Fruit fly (Drosophila melanogaster) whole organism, embryonic: ENCODE measurements around the gene CheB98a.

ENCODE experiments used
- Abd-B ChIP-seq: fragments of 200-800 bp; sonication (Bioruptor generic); optimal IDR thresholded peaks from 2 replicates; lab custom pipeline; 2018; ENCODE audit warnings: missing biosample characterization, mild to moderate bottlenecking, missing genetic modification characterization, moderate library complexity
- Atf6 ChIP-seq: fragments of 200-800 bp; sonication (Bioruptor generic); IDR thresholded peaks from 2 replicates; pipeline ENCODE4 v1.3.6; 2022; ENCODE audit warnings: missing biosample characterization, missing genetic modification characterization
- BtbVII ChIP-seq: fragments of 200-800 bp; sonication (Bioruptor generic); optimal IDR thresholded peaks from 3 replicates; lab custom pipeline; 2017; ENCODE audit warnings: missing biosample characterization, mild to moderate bottlenecking, missing genetic modification characterization
- CG10209 ChIP-seq: fragments of 200-800 bp; sonication (Bioruptor generic); optimal IDR thresholded peaks from 3 replicates; lab custom pipeline; 2017; ENCODE audit warnings: missing biosample characterization, mild to moderate bottlenecking, missing genetic modification characterization, missing genetic modification reagents
- CG1024 ChIP-seq: fragments of 200-800 bp; sonication (Bioruptor generic); IDR thresholded peaks from 2 replicates; pipeline ENCODE4 v1.3.6; 2022; ENCODE audit warnings: missing biosample characterization, missing genetic modification characterization
- CG10274 ChIP-seq: fragments of 200-800 bp; sonication (Bioruptor generic); optimal IDR thresholded peaks from 3 replicates; lab custom pipeline; 2017; ENCODE audit warnings: missing biosample characterization, mild to moderate bottlenecking, missing genetic modification characterization
- CG10321 ChIP-seq: fragments of 200-800 bp; sonication (Bioruptor generic); IDR thresholded peaks from 2 replicates; pipeline ENCODE4 v1.3.6; 2022; ENCODE audit warnings: missing biosample characterization, missing genetic modification characterization
- CG10431 ChIP-seq: fragments of 200-800 bp; sonication (Bioruptor generic); optimal IDR thresholded peaks from 3 replicates; lab custom pipeline; 2018; ENCODE audit warnings: missing biosample characterization, mild to moderate bottlenecking, missing genetic modification characterization
- CG14860 ChIP-seq: fragments of 200-800 bp; sonication (Bioruptor generic); IDR thresholded peaks from 3 replicates; pipeline ENCODE4 v1.3.6; 2022; ENCODE audit warnings: missing biosample characterization, missing genetic modification characterization; ENCODE audit not compliant: partially characterized antibody
- CG1602 ChIP-seq: fragments of 200-800 bp; sonication (Bioruptor generic); optimal IDR thresholded peaks from 3 replicates; lab custom pipeline; 2016; ENCODE audit warnings: missing biosample characterization, missing genetic modification characterization
- CG18599 ChIP-seq: fragments of 200-800 bp; sonication (Bioruptor generic); optimal IDR thresholded peaks from 3 replicates; lab custom pipeline; 2017; ENCODE audit warnings: missing biosample characterization, missing genetic modification characterization, mild to moderate bottlenecking, moderate library complexity, missing genetic modification reagents
- CG2199 ChIP-seq: fragments of 200-800 bp; sonication (Bioruptor generic); IDR thresholded peaks from 3 replicates; pipeline ENCODE4 v1.3.6; 2022; ENCODE audit warnings: missing biosample characterization, missing genetic modification characterization
- CG2202 ChIP-seq: fragments of 200-800 bp; sonication (Bioruptor generic); optimal IDR thresholded peaks from 2 replicates; lab custom pipeline; 2018; ENCODE audit warnings: missing biosample characterization, mild to moderate bottlenecking, missing genetic modification characterization
- CG31365 ChIP-seq: fragments of 200-800 bp; sonication (Bioruptor generic); optimal IDR thresholded peaks from 2 replicates; lab custom pipeline; 2018; ENCODE audit warnings: missing biosample characterization, mild to moderate bottlenecking, missing genetic modification characterization
- CG3407 ChIP-seq: fragments of 200-800 bp; sonication (Bioruptor generic); optimal IDR thresholded peaks from 2 replicates; lab custom pipeline; 2018; ENCODE audit warnings: missing biosample characterization, mild to moderate bottlenecking, missing genetic modification characterization
- CG34224 ChIP-seq: fragments of 200-800 bp; sonication (Bioruptor generic); IDR thresholded peaks from 3 replicates; pipeline ENCODE4 v1.3.6; 2022; ENCODE audit warnings: missing biosample characterization, missing genetic modification characterization; ENCODE audit not compliant: partially characterized antibody
- CG3726 ChIP-seq: fragments of 200-800 bp; sonication (Bioruptor generic); IDR thresholded peaks from 3 replicates; pipeline ENCODE4, ENCODE4 v1.3.6; 2022; ENCODE audit warnings: missing biosample characterization, missing genetic modification characterization
- CG7786 ChIP-seq: fragments of 200-800 bp; sonication (Bioruptor generic); optimal IDR thresholded peaks from 2 replicates; lab custom pipeline; 2016; ENCODE audit warnings: missing biosample characterization, missing genetic modification characterization
- CHES-1-like ChIP-seq: fragments of 200-800 bp; sonication (Bioruptor generic); optimal IDR thresholded peaks from 2 replicates; lab custom pipeline; 2016; ENCODE audit warnings: missing biosample characterization, missing genetic modification characterization
- D19A ChIP-seq: fragments of 200-800 bp; optimal IDR thresholded peaks from 3 replicates; lab custom pipeline; 2019; ENCODE audit warnings: missing biosample characterization, mild to moderate bottlenecking, missing genetic modification characterization, moderate library complexity
- D19B ChIP-seq: fragments of 200-800 bp; sonication (Bioruptor generic); optimal IDR thresholded peaks from 2 replicates; lab custom pipeline; 2017; ENCODE audit warnings: missing biosample characterization, mild to moderate bottlenecking, missing genetic modification characterization
- HLHmδ ChIP-seq: fragments of 200-800 bp; sonication (Bioruptor generic); optimal IDR thresholded peaks from 2 replicates; lab custom pipeline; 2018; ENCODE audit warnings: missing biosample characterization, mild to moderate bottlenecking, missing genetic modification characterization, moderate library complexity
- HmgD ChIP-seq: fragments of 200-800 bp; sonication (Bioruptor generic); optimal IDR thresholded peaks from 3 replicates; lab custom pipeline; 2016; ENCODE audit warnings: missing biosample characterization, missing genetic modification characterization
- HmgZ ChIP-seq: fragments of 200-800 bp; sonication (Bioruptor generic); optimal IDR thresholded peaks from 2 replicates; lab custom pipeline; 2018; ENCODE audit warnings: missing biosample characterization, mild to moderate bottlenecking, missing genetic modification characterization
- Hr39 ChIP-seq: fragments of >200 bp; optimal IDR thresholded peaks from 2 replicates; lab custom pipeline; 2017
- Kr ChIP-seq: fragments of 200-800 bp; sonication (Bioruptor generic); optimal IDR thresholded peaks from 2 replicates; lab custom pipeline; 2017; ENCODE audit warnings: missing biosample characterization, mild to moderate bottlenecking, missing genetic modification characterization
- Lpt ChIP-seq: fragments of >200 bp; optimal IDR thresholded peaks from 2 replicates; lab custom pipeline; 2018; ENCODE audit warnings: missing biosample characterization, missing genetic modification characterization
- NK7.1 ChIP-seq: fragments of 200-800 bp; sonication (Bioruptor generic); optimal IDR thresholded peaks from 3 replicates; lab custom pipeline; 2016; ENCODE audit warnings: missing biosample characterization, missing genetic modification characterization
- NfI ChIP-seq: fragments of 200-800 bp; sonication (Bioruptor generic); optimal IDR thresholded peaks from 3 replicates; lab custom pipeline; 2018; ENCODE audit warnings: missing biosample characterization, mild to moderate bottlenecking, missing genetic modification characterization, moderate library complexity
- Stat92E ChIP-seq, 3 experiments: fragments of >200 bp in 2 of 3; fragments of 200-800 bp in 1 of 3; sonication (Bioruptor generic) in 1 of 3; optimal IDR thresholded peaks; 2 replicates each; lab custom pipeline; 2017 to 2019; ENCODE audit warnings: missing biosample characterization in 3 of 3, missing genetic modification characterization in 3 of 3, mild to moderate bottlenecking in 1 of 3, moderate library complexity in 1 of 3
- Vsx1 ChIP-seq: fragments of 200-800 bp; sonication (Bioruptor generic); optimal IDR thresholded peaks from 2 replicates; lab custom pipeline; 2017; ENCODE audit warnings: missing biosample characterization, mild to moderate bottlenecking, missing genetic modification characterization, missing genetic modification reagents
- ab ChIP-seq: fragments of 200-800 bp; sonication (Bioruptor generic); optimal IDR thresholded peaks from 2 replicates; lab custom pipeline; 2016; ENCODE audit warnings: missing biosample characterization, missing genetic modification characterization
- bigmax ChIP-seq: fragments of 200-800 bp; sonication (Bioruptor generic); optimal IDR thresholded peaks from 2 replicates; lab custom pipeline; 2018; ENCODE audit warnings: missing biosample characterization, mild to moderate bottlenecking, missing genetic modification characterization
- bowl ChIP-seq: fragments of 200-800 bp; sonication (Bioruptor generic); IDR thresholded peaks from 2 replicates; pipeline ENCODE4 v1.3.6; 2022; ENCODE audit warnings: missing biosample characterization, missing genetic modification characterization
- cas ChIP-seq: fragments of 200-800 bp; sonication (Bioruptor generic); IDR thresholded peaks from 2 replicates; pipeline ENCODE4 v1.3.6; 2022; ENCODE audit warnings: missing biosample characterization, missing genetic modification characterization
- chm ChIP-seq: fragments of 200-800 bp; sonication (Bioruptor generic); IDR thresholded peaks from 2 replicates; pipeline ENCODE4 v1.3.6; 2022; ENCODE audit warnings: missing biosample characterization, missing genetic modification characterization
- eyg ChIP-seq: fragments of 200-800 bp; sonication (Bioruptor generic); optimal IDR thresholded peaks from 3 replicates; lab custom pipeline; 2016; ENCODE audit warnings: missing biosample characterization, missing genetic modification characterization
- grau ChIP-seq: fragments of 200-800 bp; optimal IDR thresholded peaks from 3 replicates; lab custom pipeline; 2019; ENCODE audit warnings: missing biosample characterization, mild to moderate bottlenecking, missing genetic modification characterization, moderate library complexity
- grn ChIP-seq: fragments of 200-800 bp; sonication (Bioruptor generic); optimal IDR thresholded peaks from 3 replicates; lab custom pipeline; 2017; ENCODE audit warnings: missing biosample characterization, missing genetic modification characterization
- gsb ChIP-seq: fragments of 200-800 bp; sonication (Bioruptor generic); IDR thresholded peaks from 2 replicates; pipeline ENCODE4 v1.3.6; 2022; ENCODE audit warnings: missing biosample characterization, missing genetic modification characterization
- hkb ChIP-seq, 2 experiments: fragments of 200-800 bp in 1 of 2; fragments of >200 bp in 1 of 2; sonication (Bioruptor generic) in 1 of 2; IDR thresholded peaks in 1 of 2; optimal IDR thresholded peaks in 1 of 2; 2 replicates each; pipeline versions ENCODE4 v1.3.6 to Lab custom; 2017 to 2022; ENCODE audit warnings: missing biosample characterization in 1 of 2, missing genetic modification characterization in 1 of 2
- jigr1 ChIP-seq: fragments of 200-800 bp; sonication (Bioruptor generic); IDR thresholded peaks from 3 replicates; pipeline ENCODE4 v1.3.6; 2022; ENCODE audit warnings: missing biosample characterization, missing genetic modification characterization
- kni ChIP-seq: fragments of 200-800 bp; sonication (Bioruptor generic); optimal IDR thresholded peaks from 3 replicates; lab custom pipeline; 2017; ENCODE audit warnings: mild to moderate bottlenecking, missing biosample characterization, missing genetic modification reagents, missing genetic modification characterization
- maf-S ChIP-seq: fragments of 200-800 bp; sonication (Bioruptor generic); optimal IDR thresholded peaks from 2 replicates; lab custom pipeline; 2016; ENCODE audit warnings: missing biosample characterization, missing genetic modification characterization
- nau ChIP-seq: fragments of 200-800 bp; sonication (Bioruptor generic); optimal IDR thresholded peaks from 3 replicates; lab custom pipeline; 2017; ENCODE audit warnings: missing biosample characterization, mild to moderate bottlenecking, missing genetic modification characterization, missing genetic modification reagents
- oc ChIP-seq: fragments of 200-800 bp; sonication (Bioruptor generic); optimal IDR thresholded peaks from 2 replicates; lab custom pipeline; 2018; ENCODE audit warnings: missing biosample characterization, mild to moderate bottlenecking, missing genetic modification characterization, moderate library complexity
- p53 ChIP-seq: fragments of 200-800 bp; sonication (Bioruptor generic); optimal IDR thresholded peaks from 2 replicates; lab custom pipeline; 2016; ENCODE audit warnings: missing biosample characterization, missing genetic modification characterization
- ttk ChIP-seq: fragments of 200-800 bp; sonication (Bioruptor generic); IDR thresholded peaks from 2 replicates; pipeline ENCODE4 v2.1.2; 2022; ENCODE audit warnings: missing biosample characterization, missing genetic modification characterization
- zfh2 ChIP-seq: fragments of 200-800 bp; sonication (Bioruptor generic); optimal IDR thresholded peaks from 2 replicates; lab custom pipeline; 2016; ENCODE audit warnings: missing biosample characterization, missing genetic modification characterization

Gene CheB98a

dm6 chr3R:28819555-28820305, 13.2 kb downstream of the CheB98a start, which contains the start of the genes CG1523 and CG1647 (continued):
- TF ChIP-seq grn (no peak), Kr (GFP tag; lab: Kevin White, UChicago) (no peak), CG1024 (no peak), D19A (tag; lab: Kevin White, UChicago) (no peak), CG14860 (GFP tag; lab: Robert Waterston, UW) (no peak), nau (GFP tag; lab: Kevin White, UChicago) (no peak), NK7.1 (GFP tag; lab: Kevin White, UChicago) (no peak), ab (no peak), CG7786 (GFP tag; lab: Kevin White, UChicago) (peak; percentile 48), CG3407 (GFP tag; lab: Kevin White, UChicago) (no peak), Stat92E (GFP tag; optimal IDR thresholded peaks at IDR 0.05; lab: Kevin White, UChicago) (no peak), D19B (no peak), CHES-1-like (GFP tag; lab: Kevin White, UChicago) (peak; percentile 61), CG1602 (peak; percentile 43), Abd-B (GFP tag; lab: Kevin White, UChicago) (peak; percentile 67), CG10274 (GFP tag; lab: Kevin White, UChicago) (peak; percentile 9), maf-S (GFP tag; lab: Kevin White, UChicago) (peak; percentile 61), bowl (GFP tag; lab: Robert Waterston, UW) (no peak), CG3726 (GFP tag; lab: Robert Waterston, UW) (no peak), CG34224 (peak; percentile 15; the same call in 1 of the 3 replicates), HmgZ (tag; lab: Kevin White, UChicago) (peak; percentile 48), oc (tag; lab: Kevin White, UChicago) (no peak), CG10209 (GFP tag; lab: Kevin White, UChicago) (peak; percentile 36), hkb (optimal IDR thresholded peaks at IDR 0.05; lab: Kevin White, UChicago) (no peak), hkb (GFP tag; IDR thresholded peaks at IDR 0.05; lab: Robert Waterston, UW) (0 out of 2 replicates have a peak, but pooled peaks have one; percentile 40), HmgD (GFP tag; lab: Kevin White, UChicago) (peak; percentile 14), CG2199 (no peak), zfh2 (peak; percentile 55), BtbVII (GFP tag; lab: Kevin White, UChicago) (no peak), jigr1 (GFP tag; lab: Robert Waterston, UW) (no peak), gsb (GFP tag; lab: Robert Waterston, UW) (no peak), grau (peak; percentile 76), CG31365 (tag; lab: Kevin White, UChicago) (no peak), p53 (GFP tag; lab: Kevin White, UChicago) (no peak), Atf6 (no peak; the same call in 1 of the 2 replicates), NfI (GFP tag; lab: Kevin White, UChicago) (peak; percentile 62), HLHmδ (GFP tag; lab: Kevin White, UChicago) (no peak), Lpt (GFP tag; lab: Kevin White, UChicago) (no peak), CG18599 (GFP tag; lab: Kevin White, UChicago) (no peak), kni (no peak), eyg (no peak), cas (GFP tag; lab: Robert Waterston, UW) (no peak; the same call in 1 of the 2 replicates), Hr39 (lab: Kevin White, UChicago) (no peak), Vsx1 (no peak), CG10431 (no peak), CG2202 (peak; percentile 44), ttk (GFP tag; lab: Robert Waterston, UW) (peak; percentile 53; the same call in 1 of the 2 replicates), bigmax (GFP tag; lab: Kevin White, UChicago) (no peak), chm (GFP tag; lab: Robert Waterston, UW) (no peak), CG10321 (GFP tag; lab: Robert Waterston, UW) (no peak)
